Worm (Caenorhabditis elegans): ENCODE data around the gene F40G9.7.

DNA sequence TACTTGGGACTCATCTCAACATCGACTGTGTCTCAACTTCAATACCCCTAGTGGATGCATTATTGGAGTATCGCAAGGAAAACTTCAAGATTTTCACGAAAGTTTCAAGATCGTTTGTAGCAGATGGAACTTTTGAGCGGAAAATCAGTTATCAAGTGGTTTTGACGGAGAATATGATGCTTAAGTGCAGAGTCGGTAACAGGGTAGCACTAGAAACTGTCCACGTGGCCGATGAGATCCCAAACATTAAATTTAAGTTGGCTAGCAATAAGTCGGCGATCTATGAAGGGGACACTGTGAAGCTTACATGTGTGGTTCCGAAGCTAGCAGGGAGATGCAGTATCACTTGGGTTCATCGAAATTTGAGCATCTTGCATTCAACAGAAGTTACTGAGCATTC lies 6.3 kb upstream of the F40G9.7 start:
- TF ChIP-seq T22C8.4 (GFP tag; IDR thresholded peaks at IDR 0.05) (no peak), ztf-23 (GFP tag; IDR thresholded peaks at IDR 0.05) (no peak), med-1 (GFP tag; optimal IDR thresholded peaks at IDR 0.05; ENCODE audit: insufficient read depth) (no peak), ztf-29 (GFP tag; IDR thresholded peaks at IDR 0.05) (no peak), klf-2 (GFP tag; conservative IDR thresholded peaks at IDR 0.05) (no peak)

Measured in whole organism, midembryonic.